Fruit fly (Drosophila melanogaster): ENCODE results near the gene Cep97.

The Cep97 gene

DNA sequence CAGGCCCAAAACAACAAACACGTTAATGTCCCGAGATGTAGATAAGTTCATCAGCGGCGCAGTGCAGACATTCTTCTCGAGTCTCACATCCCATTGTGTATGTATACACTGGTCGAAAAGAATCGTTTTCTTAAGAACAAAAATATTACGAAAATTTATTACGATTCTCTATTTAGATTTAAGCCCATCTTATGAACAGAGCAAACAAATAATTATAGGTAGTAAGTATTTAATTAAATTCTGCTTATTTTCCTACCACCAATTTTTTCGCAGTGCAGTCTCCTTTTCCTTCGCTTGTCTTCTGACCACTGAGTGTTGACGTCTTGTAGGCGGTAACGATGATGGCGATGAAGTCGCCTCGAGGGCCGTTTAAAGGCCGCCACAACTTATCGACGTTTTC, 6.1 kb upstream of the Cep97 start:
- TF ChIP-seq bab1 (GFP tag; optimal IDR thresholded peaks at IDR 0.05) (no peak), CG7101 (tag; optimal IDR thresholded peaks at IDR 0.05) (no peak), Clk (GFP tag; optimal IDR thresholded peaks at IDR 0.05) (no peak), CG5204 (GFP tag; optimal IDR thresholded peaks at IDR 0.05) (no peak), Crg-1 (GFP tag; optimal IDR thresholded peaks at IDR 0.05) (no peak), kay (GFP tag; ENCODE audit: borderline replicate concordance) (no peak), cic (GFP tag; optimal IDR thresholded peaks at IDR 0.05) (no peak), toe (GFP tag; optimal IDR thresholded peaks at IDR 0.05) (no peak), Hr96 (GFP tag; optimal IDR thresholded peaks at IDR 0.05) (no peak), tj (GFP tag; optimal IDR thresholded peaks at IDR 0.05) (no peak), CG11617 (GFP tag; optimal IDR thresholded peaks at IDR 0.05) (no peak), Mnt (GFP tag; optimal IDR thresholded peaks at IDR 0.05) (no peak), ovo (GFP tag; optimal IDR thresholded peaks at IDR 0.05) (no peak), CG33017 (tag; optimal IDR thresholded peaks at IDR 0.05) (no peak), cnc (optimal IDR thresholded peaks at IDR 0.05) (no peak), CG12768 (GFP tag; optimal IDR thresholded peaks at IDR 0.05) (no peak), CG7045 (GFP tag; optimal IDR thresholded peaks at IDR 0.05) (no peak), CG1620 (GFP tag; optimal IDR thresholded peaks at IDR 0.05) (no peak)

DNA sequence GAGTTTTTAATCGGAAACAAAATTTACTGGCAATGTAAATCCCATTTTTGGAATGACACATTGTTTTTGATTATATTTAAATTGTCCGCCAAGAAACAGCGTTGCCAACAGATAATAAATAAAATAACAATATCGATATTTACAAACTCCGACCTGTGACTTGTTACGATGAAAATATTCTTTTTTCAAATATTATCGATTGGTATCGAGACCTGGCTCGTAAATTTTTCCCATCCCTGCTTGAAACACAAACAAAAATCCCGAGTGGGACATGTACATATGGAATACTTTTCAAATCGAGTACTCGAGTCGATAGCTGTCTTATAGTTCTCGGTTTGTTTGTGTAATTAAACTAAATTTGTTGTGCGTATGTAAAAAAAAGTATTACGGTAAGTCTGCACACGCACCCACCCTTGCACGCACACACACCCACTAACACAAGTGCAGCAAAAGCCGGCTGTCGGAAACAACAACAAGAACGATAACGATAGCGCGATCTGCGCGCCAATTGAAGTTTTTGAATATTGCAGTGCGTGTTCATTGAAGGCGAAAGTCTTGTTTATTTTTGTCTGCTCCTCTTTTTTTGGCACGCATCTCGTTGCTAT, 5.0 kb upstream of the Cep97 start, which contains the start of gene TTLL4B:
TSS of gene TTLL4B (plus strand) at position 232 of the 605 bp plus-strand sequence.
- peak; percentile 34 for TF ChIP-seq bab1 (GFP tag; optimal IDR thresholded peaks at IDR 0.05)
- no peak for TF ChIP-seq ovo (GFP tag; optimal IDR thresholded peaks at IDR 0.05)
- TF ChIP-seq toe (GFP tag; optimal IDR thresholded peaks at IDR 0.05) = peak; percentile 13
- no peak for TF ChIP-seq cic (GFP tag; optimal IDR thresholded peaks at IDR 0.05)
- no peak for TF ChIP-seq kay (GFP tag; ENCODE audit: borderline replicate concordance)
- TF ChIP-seq Mnt (GFP tag; optimal IDR thresholded peaks at IDR 0.05) = no peak
- no peak for TF ChIP-seq CG14711 (tag; optimal IDR thresholded peaks at IDR 0.05)
- TF ChIP-seq CG7101 (tag; optimal IDR thresholded peaks at IDR 0.05) = no peak
- no peak for TF ChIP-seq CG7045 (GFP tag; optimal IDR thresholded peaks at IDR 0.05)
- TF ChIP-seq CG5204 (GFP tag; optimal IDR thresholded peaks at IDR 0.05) = no peak
- no peak for TF ChIP-seq tj (GFP tag; optimal IDR thresholded peaks at IDR 0.05)

DNA sequence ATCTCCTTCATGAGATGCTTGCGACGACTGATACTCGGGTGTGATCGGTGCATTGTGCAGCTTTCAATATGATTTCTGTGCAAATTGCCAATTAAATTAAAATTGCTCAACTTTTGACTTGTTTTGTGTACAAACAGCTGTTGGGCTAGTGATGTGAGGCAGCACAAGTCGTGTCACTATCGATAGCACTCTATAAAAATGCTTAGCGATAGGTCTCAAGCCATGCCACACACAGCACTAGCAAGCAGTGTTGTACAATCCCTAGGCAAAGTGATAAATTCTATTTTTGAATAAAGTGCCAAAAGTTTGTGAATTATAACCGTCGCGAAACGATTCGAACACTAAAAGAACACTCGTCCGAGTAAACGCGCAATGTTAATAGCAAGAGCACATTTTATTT, 4.8 kb downstream of the Cep97 start, which contains the start of gene CG31957:
TSS of gene CG31957 (minus strand) at position 176 of the 400 bp plus-strand sequence.
- TF ChIP-seq pad (GFP tag; optimal IDR thresholded peaks at IDR 0.05) = peak; percentile 35
- TF ChIP-seq CG7045 (GFP tag; optimal IDR thresholded peaks at IDR 0.05) = no peak
- no peak for TF ChIP-seq tj (GFP tag; optimal IDR thresholded peaks at IDR 0.05)
- peak; percentile 73 for TF ChIP-seq Mnt (GFP tag; optimal IDR thresholded peaks at IDR 0.05)
- TF ChIP-seq CG14711 (tag; optimal IDR thresholded peaks at IDR 0.05) = peak; percentile 38
- peak; percentile 13 for TF ChIP-seq CG12768 (GFP tag; optimal IDR thresholded peaks at IDR 0.05)
- no peak for TF ChIP-seq CG5204 (GFP tag; optimal IDR thresholded peaks at IDR 0.05)
- peak; percentile 23 for TF ChIP-seq ovo (GFP tag; optimal IDR thresholded peaks at IDR 0.05)
- no peak for TF ChIP-seq Clk (GFP tag; optimal IDR thresholded peaks at IDR 0.05)
- TF ChIP-seq cnc (optimal IDR thresholded peaks at IDR 0.05) = no peak
- TF ChIP-seq CG33017 (tag; optimal IDR thresholded peaks at IDR 0.05) = peak; percentile 35
- TF ChIP-seq bab1 (GFP tag; optimal IDR thresholded peaks at IDR 0.05) = peak; percentile 34
- TF ChIP-seq CG1620 (GFP tag; optimal IDR thresholded peaks at IDR 0.05) = peak; percentile 77
- TF ChIP-seq kay (GFP tag; ENCODE audit: borderline replicate concordance) = no peak
- no peak for TF ChIP-seq CG11617 (GFP tag; optimal IDR thresholded peaks at IDR 0.05)
- TF ChIP-seq CG7101 (tag; optimal IDR thresholded peaks at IDR 0.05) = peak; percentile 69
- TF ChIP-seq cic (GFP tag; optimal IDR thresholded peaks at IDR 0.05) = no peak
- TF ChIP-seq Crg-1 (GFP tag; optimal IDR thresholded peaks at IDR 0.05) = peak; percentile 82
- TF ChIP-seq toe (GFP tag; optimal IDR thresholded peaks at IDR 0.05) = peak; percentile 74
- peak; percentile 61 for TF ChIP-seq Hr96 (GFP tag; optimal IDR thresholded peaks at IDR 0.05)

DNA sequence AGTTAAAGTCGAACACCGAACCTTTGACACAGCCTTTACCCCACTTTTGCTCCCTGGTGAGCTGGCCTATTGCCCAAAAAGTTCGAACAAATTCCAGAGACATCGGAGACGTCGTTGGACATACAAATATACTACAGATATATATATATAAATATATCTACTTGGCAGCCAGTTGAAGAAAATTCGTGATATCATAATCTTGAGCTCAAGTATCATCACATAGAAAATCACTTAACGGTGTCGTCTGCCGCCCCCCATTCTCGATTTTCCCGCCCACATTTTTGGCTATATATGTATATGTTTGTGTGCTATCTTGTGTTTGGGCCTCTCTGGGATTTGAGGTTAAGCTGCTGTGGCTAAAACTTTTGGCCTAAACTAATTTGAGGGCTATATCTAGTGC, 9.5 kb downstream of the Cep97 start:
- TF ChIP-seq Crg-1 (GFP tag; optimal IDR thresholded peaks at IDR 0.05) (no peak), CG1620 (GFP tag; optimal IDR thresholded peaks at IDR 0.05) (no peak), cic (GFP tag; optimal IDR thresholded peaks at IDR 0.05) (no peak), bab1 (GFP tag; optimal IDR thresholded peaks at IDR 0.05) (no peak), CG12768 (GFP tag; optimal IDR thresholded peaks at IDR 0.05) (no peak), toe (GFP tag; optimal IDR thresholded peaks at IDR 0.05) (no peak), tj (GFP tag; optimal IDR thresholded peaks at IDR 0.05) (no peak), ovo (GFP tag; optimal IDR thresholded peaks at IDR 0.05) (no peak), CG7045 (GFP tag; optimal IDR thresholded peaks at IDR 0.05) (no peak)

DNA sequence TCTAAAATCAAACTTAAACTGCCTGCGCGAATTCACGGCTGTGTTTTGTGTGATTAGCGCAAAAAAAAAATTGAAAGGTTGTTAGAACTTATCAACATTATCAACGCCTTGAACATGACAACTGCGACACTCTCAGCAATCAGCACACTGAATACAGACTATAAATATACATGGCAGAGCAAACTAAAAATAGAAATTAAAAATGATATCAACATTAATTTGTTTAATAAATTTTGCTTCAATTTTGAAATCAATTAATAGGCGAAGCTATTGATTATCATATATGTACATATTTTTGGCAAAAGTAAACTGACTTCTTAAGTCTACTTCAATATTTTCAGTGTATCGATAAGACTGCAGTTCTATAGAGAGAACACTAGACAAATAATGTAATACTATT, 12.6 kb downstream of the Cep97 start:
- peak; percentile 89 for TF ChIP-seq CG11617 (GFP tag; optimal IDR thresholded peaks at IDR 0.05)
- peak; percentile 74 for TF ChIP-seq CG5204 (GFP tag; optimal IDR thresholded peaks at IDR 0.05)
- TF ChIP-seq Hr96 (GFP tag; optimal IDR thresholded peaks at IDR 0.05) = peak; percentile 74
- no peak for TF ChIP-seq cnc (optimal IDR thresholded peaks at IDR 0.05)
- peak; percentile 71 for TF ChIP-seq kay (GFP tag; ENCODE audit: borderline replicate concordance)
- TF ChIP-seq tj (GFP tag; optimal IDR thresholded peaks at IDR 0.05) = peak; percentile 52
- peak; percentile 66 for TF ChIP-seq pad (GFP tag; optimal IDR thresholded peaks at IDR 0.05)
- TF ChIP-seq Mnt (GFP tag; optimal IDR thresholded peaks at IDR 0.05) = peak; percentile 24
- peak; percentile 91 for TF ChIP-seq CG33017 (tag; optimal IDR thresholded peaks at IDR 0.05)
- peak; percentile 88 for TF ChIP-seq CG12768 (GFP tag; optimal IDR thresholded peaks at IDR 0.05)
- TF ChIP-seq CG7101 (tag; optimal IDR thresholded peaks at IDR 0.05) = peak; percentile 91
- TF ChIP-seq Clk (GFP tag; optimal IDR thresholded peaks at IDR 0.05) = peak; percentile 76
- no peak for TF ChIP-seq ovo (GFP tag; optimal IDR thresholded peaks at IDR 0.05)
- no peak for TF ChIP-seq bab1 (GFP tag; optimal IDR thresholded peaks at IDR 0.05)
- peak; percentile 89 for TF ChIP-seq CG14711 (tag; optimal IDR thresholded peaks at IDR 0.05)
- peak; percentile 70 for TF ChIP-seq toe (GFP tag; optimal IDR thresholded peaks at IDR 0.05)
- TF ChIP-seq CG1620 (GFP tag; optimal IDR thresholded peaks at IDR 0.05) = no peak
- TF ChIP-seq CG7045 (GFP tag; optimal IDR thresholded peaks at IDR 0.05) = peak; percentile 81
- peak; percentile 42 for TF ChIP-seq cic (GFP tag; optimal IDR thresholded peaks at IDR 0.05)
- peak; percentile 34 for TF ChIP-seq Crg-1 (GFP tag; optimal IDR thresholded peaks at IDR 0.05)

All from whole organism, adult.